Fruit fly (Drosophila melanogaster): ENCODE results near the gene DZIP1.

DNA sequence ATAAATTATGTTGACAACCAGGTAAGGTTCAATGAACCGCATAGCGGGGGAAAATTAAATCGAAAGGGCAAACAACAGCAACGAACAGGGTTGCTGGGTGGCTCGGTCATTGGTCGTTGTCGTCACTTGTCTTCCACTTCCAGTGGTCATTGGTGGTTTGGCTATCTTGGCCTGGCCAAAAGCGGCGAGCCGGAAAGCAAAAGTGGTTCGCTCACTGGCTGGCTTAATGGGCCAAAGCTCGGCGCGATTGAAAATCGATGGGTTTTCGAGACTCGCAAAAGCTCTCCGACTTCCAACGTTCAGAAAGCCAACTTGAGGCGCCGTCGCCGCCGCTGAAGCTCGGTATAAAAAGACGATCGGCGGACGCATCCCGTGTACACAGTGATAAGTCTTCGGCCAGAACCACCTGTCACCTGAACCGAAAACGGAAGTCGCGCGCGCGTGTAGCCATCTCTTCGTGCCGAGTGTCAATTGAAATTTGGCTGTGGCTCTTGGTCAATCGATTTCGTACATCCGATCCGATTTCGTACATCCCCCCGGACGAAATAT lies 9.4 kb downstream of the DZIP1 start, which contains the start of gene Jhbp12:
- TF ChIP-seq usp (GFP tag; optimal IDR thresholded peaks at IDR 0.05) = no peak
- TF ChIP-seq pan (optimal IDR thresholded peaks at IDR 0.05) = no peak
- no peak for TF ChIP-seq psq (optimal IDR thresholded peaks at IDR 0.05)
- TF ChIP-seq EcR (GFP tag; optimal IDR thresholded peaks at IDR 0.05) = no peak
- TF ChIP-seq CG8478 (optimal IDR thresholded peaks at IDR 0.05) = no peak

Measured in whole organism.